Worm (Caenorhabditis elegans): ENCODE results near the gene swsn-4.

The swsn-4 gene

DNA sequence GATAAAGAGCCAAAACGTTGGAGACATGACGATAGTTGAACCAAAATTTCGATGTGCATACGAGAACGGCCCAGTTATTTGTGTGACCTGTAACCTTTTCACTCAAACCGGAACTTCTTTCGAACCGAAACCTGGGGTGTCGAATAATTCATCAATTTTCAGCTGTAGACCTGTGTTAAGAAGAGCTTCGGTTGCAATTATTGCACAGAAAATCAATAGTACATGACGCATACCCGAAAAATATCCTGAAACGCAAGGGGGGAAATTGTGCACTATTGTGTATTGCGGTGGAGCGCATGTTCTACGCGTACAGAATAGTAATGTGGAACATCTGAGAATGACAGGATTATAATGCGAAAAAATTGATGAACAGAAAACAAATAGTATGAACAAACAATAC lies 16.1 kb upstream of the swsn-4 start, which contains the start of gene pigk-1 (continued):
- no peak for TF ChIP-seq lin-26 (GFP tag; IDR thresholded peaks at IDR 0.05)
- TF ChIP-seq lag-1 (GFP tag; IDR thresholded peaks at IDR 0.05): no peak
- no peak for TF ChIP-seq lin-40 (tag; optimal IDR thresholded peaks at IDR 0.05)
- TF ChIP-seq hlh-26 (GFP tag; conservative IDR thresholded peaks at IDR 0.05): no peak
- peak; percentile 71; the same call in 1 of the 2 replicates for TF ChIP-seq nfya-2 (GFP tag; IDR thresholded peaks at IDR 0.05)
- no peak for TF ChIP-seq Y67H2A.10 (GFP tag; conservative IDR thresholded peaks at IDR 0.05)
- TF ChIP-seq attf-5 (GFP tag; optimal IDR thresholded peaks at IDR 0.05): no peak
- TF ChIP-seq D2030.7 (GFP tag; IDR thresholded peaks at IDR 0.05): peak; percentile 38; the same call in 1 of the 2 replicates
- no peak for TF ChIP-seq ceh-79 (tag; optimal IDR thresholded peaks at IDR 0.05)
- TF ChIP-seq B0019.2 (GFP tag; conservative IDR thresholded peaks at IDR 0.05): no peak
- no peak for TF ChIP-seq tbx-9 (tag; optimal IDR thresholded peaks at IDR 0.05; ENCODE audit: borderline replicate concordance)
- no peak for TF ChIP-seq nhr-27 (tag; optimal IDR thresholded peaks at IDR 0.05)
- TF ChIP-seq ekl-4 (GFP tag; IDR thresholded peaks at IDR 0.05): peak; percentile 57
- peak; percentile 30 for TF ChIP-seq ZK185.1 (tag; optimal IDR thresholded peaks at IDR 0.05; ENCODE audit: poor library complexity, severe bottlenecking)
- TF ChIP-seq madf-10 (tag; optimal IDR thresholded peaks at IDR 0.05): no peak
- TF ChIP-seq F23B12.7 (tag; optimal IDR thresholded peaks at IDR 0.05; ENCODE audit: insufficient read depth): no peak
- TF ChIP-seq ets-4 (GFP tag; optimal IDR thresholded peaks at IDR 0.05): no peak
- TF ChIP-seq F33H1.4 (GFP tag; IDR thresholded peaks at IDR 0.05): peak; percentile 45
- TF ChIP-seq C06A6.2 (GFP tag; conservative IDR thresholded peaks at IDR 0.05): no peak
- no peak for TF ChIP-seq pha-4 (tag; optimal IDR thresholded peaks at IDR 0.05)
- no peak for TF ChIP-seq ztf-6 (GFP tag; IDR thresholded peaks at IDR 0.05)
- no peak for TF ChIP-seq nhr-90 (tag; optimal IDR thresholded peaks at IDR 0.05)
- TF ChIP-seq ztf-28 (GFP tag; IDR thresholded peaks at IDR 0.05): no peak
- TF ChIP-seq F22D6.2 (tag; optimal IDR thresholded peaks at IDR 0.05): no peak
- no peak for TF ChIP-seq egl-18 (GFP tag; IDR thresholded peaks at IDR 0.05)
- no peak for TF ChIP-seq mxl-1 (tag; optimal IDR thresholded peaks at IDR 0.05)
- TF ChIP-seq lin-35 (GFP tag; optimal IDR thresholded peaks at IDR 0.05): no peak
- peak; percentile 77 for TF ChIP-seq hsf-1 (GFP tag; IDR thresholded peaks at IDR 0.05)
- TF ChIP-seq nhr-179 (tag; optimal IDR thresholded peaks at IDR 0.05): no peak
- peak; percentile 44 for TF ChIP-seq lsl-1 (GFP tag; optimal IDR thresholded peaks at IDR 0.05)
- no peak for TF ChIP-seq F57A8.1 (GFP tag; optimal IDR thresholded peaks at IDR 0.05)
- peak; percentile 88 for TF ChIP-seq B0336.3 (GFP tag; IDR thresholded peaks at IDR 0.05)
- no peak for TF ChIP-seq B0035.1 (tag; optimal IDR thresholded peaks at IDR 0.05)
- peak; percentile 83 for TF ChIP-seq F39B2.1 (GFP tag; IDR thresholded peaks at IDR 0.05)
- no peak for TF ChIP-seq ceh-40 (GFP tag; IDR thresholded peaks at IDR 0.05)
- no peak; the same call in 1 of the 2 replicates for TF ChIP-seq ceh-100 (GFP tag; IDR thresholded peaks at IDR 0.05)
- TF ChIP-seq F37B4.10 (GFP tag; IDR thresholded peaks at IDR 0.05): no peak
- peak; percentile 81 for TF ChIP-seq madf-3 (GFP tag; IDR thresholded peaks at IDR 0.05)
- TF ChIP-seq mes-4 (tag; optimal IDR thresholded peaks at IDR 0.05): no peak
- TF ChIP-seq ztf-3 (GFP tag; optimal IDR thresholded peaks at IDR 0.05): no peak
- TF ChIP-seq atf-7 (tag; optimal IDR thresholded peaks at IDR 0.05): no peak
- no peak for TF ChIP-seq snpc-1.1 (tag; optimal IDR thresholded peaks at IDR 0.05; ENCODE audit: insufficient read depth)
